Fruit fly (Drosophila melanogaster): ENCODE measurements around the gene Paf-AHalpha.

Gene Paf-AHalpha

DNA sequence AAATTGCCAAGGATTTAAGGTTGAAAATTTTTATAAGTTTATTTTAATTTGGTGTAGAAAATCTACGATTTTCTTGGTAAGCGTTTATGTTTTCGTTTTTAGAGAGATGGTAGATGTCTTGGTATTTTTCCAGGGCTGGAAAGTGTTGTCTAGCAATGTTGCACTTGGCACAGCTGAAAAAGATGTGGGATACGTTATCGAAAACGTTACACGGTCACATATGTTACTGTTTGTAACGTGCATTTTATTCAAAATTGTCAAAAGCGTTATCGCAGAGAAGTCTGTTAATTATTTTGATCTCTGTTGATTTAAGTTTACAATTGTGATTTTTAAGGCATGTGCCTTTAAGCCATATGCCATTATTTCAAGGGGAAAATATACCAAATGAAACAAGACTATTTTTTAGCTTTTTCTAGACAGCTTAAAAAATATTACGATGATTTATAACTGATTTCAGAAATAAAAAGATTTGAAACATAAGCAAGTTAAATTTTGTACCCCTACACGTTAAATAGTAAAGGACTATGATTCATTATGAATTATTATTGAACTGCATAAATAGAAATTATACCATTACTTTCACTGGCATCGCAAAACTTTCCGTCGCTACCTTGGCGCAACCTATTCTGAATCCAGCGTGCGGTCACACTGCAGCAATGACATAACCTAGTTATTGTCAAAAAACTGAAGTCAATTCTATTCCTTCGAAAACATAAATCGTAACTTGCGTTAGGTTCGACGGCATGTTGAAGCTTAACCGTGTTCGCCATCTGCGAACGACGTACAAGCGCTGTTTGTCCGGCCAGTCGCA lies at the start of gene Paf-AHalpha, which contains the start of gene mRpS30:
Paf-AHalpha (minus strand) TSS at position 155 of the 811 bp plus-strand sequence.
mRpS30 (plus strand) TSS at position 619 of the 811 bp plus-strand sequence.
- TF ChIP-seq psq (GFP tag; optimal IDR thresholded peaks at IDR 0.05) (no peak), N (GFP tag; optimal IDR thresholded peaks at IDR 0.05) (no peak), Dif (GFP tag; optimal IDR thresholded peaks at IDR 0.05; ENCODE audit: partially characterized antibody) (no peak), Hr83 (GFP tag; optimal IDR thresholded peaks at IDR 0.05; ENCODE audit: poor library complexity, severe bottlenecking) (peak; percentile 45), tai (GFP tag; optimal IDR thresholded peaks at IDR 0.05) (no peak), CG32264 (GFP tag; optimal IDR thresholded peaks at IDR 0.05) (no peak), woc (GFP tag; optimal IDR thresholded peaks at IDR 0.05) (no peak), Mio (GFP tag; optimal IDR thresholded peaks at IDR 0.05) (no peak), Jra (GFP tag; optimal IDR thresholded peaks at IDR 0.05) (peak; percentile 22), usp (GFP tag; optimal IDR thresholded peaks at IDR 0.05) (no peak), ey (GFP tag; optimal IDR thresholded peaks at IDR 0.05) (no peak), Dfd (GFP tag; optimal IDR thresholded peaks at IDR 0.05) (no peak), jim (GFP tag; optimal IDR thresholded peaks at IDR 0.05) (no peak), pan (optimal IDR thresholded peaks at IDR 0.05) (no peak), h (GFP tag; optimal IDR thresholded peaks at IDR 0.05) (no peak), Abd-B (GFP tag; optimal IDR thresholded peaks at IDR 0.05) (no peak)

DNA sequence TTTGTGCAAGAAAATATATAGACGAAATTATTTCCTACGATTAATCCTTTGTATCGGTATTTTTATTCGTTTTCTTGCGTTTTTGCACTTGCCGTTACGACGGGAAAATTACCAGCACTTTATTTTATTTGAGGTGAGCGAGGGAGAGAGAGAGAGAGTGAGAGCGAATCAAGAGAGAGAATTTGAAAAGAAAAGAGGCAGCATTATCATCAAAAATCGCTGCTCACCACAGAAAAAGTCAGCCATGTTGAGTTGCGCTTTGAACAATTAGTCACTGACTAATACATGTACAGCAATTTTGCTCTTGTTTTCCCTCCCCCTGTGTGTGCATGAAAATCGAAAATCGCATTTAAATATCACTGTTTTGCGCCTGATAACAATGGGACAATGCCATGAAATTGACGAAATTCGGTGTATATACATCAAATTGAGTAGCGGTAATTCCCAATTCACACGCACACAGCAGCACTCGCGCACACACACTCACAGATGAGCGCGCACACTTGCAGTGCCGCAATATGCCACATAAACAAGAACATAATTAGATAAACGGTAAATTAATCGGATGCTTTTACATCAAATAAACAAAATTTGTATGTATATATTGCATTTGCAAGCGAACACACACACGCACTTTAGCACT lies 49.3 kb upstream of the Paf-AHalpha start:
- TF ChIP-seq sv (GFP tag; optimal IDR thresholded peaks at IDR 0.05) (no peak), OdsH (GFP tag; optimal IDR thresholded peaks at IDR 0.05) (no peak), dsf (GFP tag; optimal IDR thresholded peaks at IDR 0.05; ENCODE audit: borderline replicate concordance) (no peak), rgr (GFP tag; optimal IDR thresholded peaks at IDR 0.05) (no peak), CrebA (GFP tag; optimal IDR thresholded peaks at IDR 0.05; ENCODE audit: borderline replicate concordance) (no peak), Vsx2 (GFP tag; optimal IDR thresholded peaks at IDR 0.05; ENCODE audit: partially characterized antibody) (peak; percentile 63), Hr83 (GFP tag; optimal IDR thresholded peaks at IDR 0.05; ENCODE audit: poor library complexity, severe bottlenecking) (peak; percentile 5), CG9705 (GFP tag; optimal IDR thresholded peaks at IDR 0.05) (no peak), Abd-B (GFP tag; optimal IDR thresholded peaks at IDR 0.05) (no peak), Jra (GFP tag; optimal IDR thresholded peaks at IDR 0.05) (peak; percentile 27), Dfd (GFP tag; optimal IDR thresholded peaks at IDR 0.05) (no peak), usp (GFP tag; optimal IDR thresholded peaks at IDR 0.05) (no peak), fru (GFP tag; optimal IDR thresholded peaks at IDR 0.05) (no peak), Sp1 (GFP tag; optimal IDR thresholded peaks at IDR 0.05) (no peak), brk (GFP tag; optimal IDR thresholded peaks at IDR 0.05) (peak; percentile 46), sage (GFP tag; optimal IDR thresholded peaks at IDR 0.05) (no peak), psq (GFP tag; optimal IDR thresholded peaks at IDR 0.05) (no peak), lola (GFP tag; optimal IDR thresholded peaks at IDR 0.05) (no peak), br (GFP tag; optimal IDR thresholded peaks at IDR 0.05) (no peak), Myc (optimal IDR thresholded peaks at IDR 0.05) (no peak), N (GFP tag; optimal IDR thresholded peaks at IDR 0.05) (peak; percentile 26), pan (optimal IDR thresholded peaks at IDR 0.05) (no peak), h (GFP tag; optimal IDR thresholded peaks at IDR 0.05) (peak; percentile 8), Mio (GFP tag; optimal IDR thresholded peaks at IDR 0.05) (no peak), woc (GFP tag; optimal IDR thresholded peaks at IDR 0.05) (peak; percentile 47), jim (GFP tag; optimal IDR thresholded peaks at IDR 0.05) (no peak), Rel (GFP tag; optimal IDR thresholded peaks at IDR 0.05) (no peak), Rel (tag; optimal IDR thresholded peaks at IDR 0.05) (peak; percentile 95), Hr78 (GFP tag; optimal IDR thresholded peaks at IDR 0.05) (no peak), HLH106 (tag; optimal IDR thresholded peaks at IDR 0.05) (no peak), CG32264 (GFP tag; optimal IDR thresholded peaks at IDR 0.05) (no peak), Hnf4 (GFP tag; optimal IDR thresholded peaks at IDR 0.05) (peak; percentile 23), GATAd (GFP tag; optimal IDR thresholded peaks at IDR 0.05) (no peak), ey (GFP tag; optimal IDR thresholded peaks at IDR 0.05) (no peak), tai (GFP tag; optimal IDR thresholded peaks at IDR 0.05) (no peak), dl (GFP tag; optimal IDR thresholded peaks at IDR 0.05; ENCODE audit: insufficient read depth in 1 of 2, partially characterized antibody in 2 of 2) (peak; percentile 49 to 85), foxo (GFP tag; optimal IDR thresholded peaks at IDR 0.05) (peak in 1 of 2 experiments; percentile 3), Dif (GFP tag; optimal IDR thresholded peaks at IDR 0.05; ENCODE audit: partially characterized antibody) (peak; percentile 86), dmrt93B (GFP tag; optimal IDR thresholded peaks at IDR 0.05) (no peak)
